Worm (Caenorhabditis elegans): ENCODE data around the gene F46G11.6.

The F46G11.6 gene

DNA sequence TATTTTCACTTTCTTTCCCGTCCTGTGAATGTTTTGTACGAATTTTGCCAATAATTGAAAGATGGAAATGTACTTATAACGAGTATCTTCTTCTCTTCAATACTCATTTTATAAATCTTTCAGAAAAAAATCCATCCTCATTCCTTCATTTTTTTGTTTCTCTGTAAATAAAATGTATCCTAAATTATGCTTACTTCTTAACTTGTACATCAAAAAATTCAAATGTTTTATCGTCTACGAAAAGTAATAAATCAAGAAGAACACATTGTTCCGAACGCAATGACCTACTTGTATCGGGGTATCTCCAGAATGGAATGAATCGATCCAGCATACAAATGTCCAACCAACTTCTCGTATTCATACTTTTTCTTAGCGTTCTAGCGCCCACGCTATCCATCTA, at the start of gene F46G11.6:
Gene F46G11.6 (plus strand): TSS at position 301 of the 400 bp plus-strand sequence.
- no peak for TF ChIP-seq dao-5 (tag; optimal IDR thresholded peaks at IDR 0.05)
- no peak for TF ChIP-seq him-1 (tag; optimal IDR thresholded peaks at IDR 0.05)
- no peak for TF ChIP-seq W03F9.2 (tag; optimal IDR thresholded peaks at IDR 0.05)

DNA sequence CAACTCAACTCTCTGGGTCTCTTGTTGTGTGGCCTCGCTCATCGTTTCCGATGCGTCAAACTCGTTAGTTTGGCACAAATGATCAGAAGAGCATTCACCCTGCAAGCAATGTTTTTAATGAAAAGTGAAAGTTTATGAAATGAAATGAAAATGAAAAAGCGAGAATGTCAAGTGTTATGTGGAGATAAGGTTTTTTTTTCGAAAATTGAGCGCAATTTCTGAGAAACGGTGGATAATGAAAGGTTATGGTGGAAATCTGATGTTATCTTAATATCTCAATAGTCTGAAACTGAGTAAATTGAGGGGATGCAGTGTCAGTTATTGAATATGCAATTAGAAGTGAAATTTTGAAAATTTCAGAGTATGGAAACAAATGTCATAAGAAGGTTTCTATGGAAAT, 43.1 kb upstream of the F46G11.6 start, which contains the start of gene gnrr-4:
Gene gnrr-4 (minus strand): TSS at position 101 of the 400 bp plus-strand sequence.
- TF ChIP-seq dao-5 (tag; optimal IDR thresholded peaks at IDR 0.05), result no peak
- TF ChIP-seq W03F9.2 (tag; optimal IDR thresholded peaks at IDR 0.05), result no peak
- TF ChIP-seq him-1 (tag; optimal IDR thresholded peaks at IDR 0.05), result no peak

DNA sequence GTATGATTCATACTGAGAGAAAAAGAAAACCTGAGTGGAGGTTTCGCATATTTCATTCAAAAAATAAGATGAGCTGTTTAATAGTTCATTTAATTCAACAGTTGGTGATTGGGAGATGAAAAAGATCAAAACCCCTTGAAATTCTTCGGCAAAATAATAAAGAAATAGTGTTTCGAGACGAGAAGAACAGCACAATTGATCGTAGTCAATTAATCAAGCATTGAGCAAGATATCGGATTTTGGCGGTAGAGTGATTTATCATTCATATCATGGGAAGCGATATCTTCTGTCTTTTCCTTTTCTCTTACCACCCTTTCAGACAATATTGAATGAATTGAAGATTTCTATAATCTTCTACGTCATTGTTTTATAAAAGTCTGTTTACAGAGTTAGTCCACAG, 39.6 kb upstream of the F46G11.6 start:
- TF ChIP-seq W03F9.2 (tag; optimal IDR thresholded peaks at IDR 0.05), result no peak
- TF ChIP-seq him-1 (tag; optimal IDR thresholded peaks at IDR 0.05), result no peak
- no peak for TF ChIP-seq dao-5 (tag; optimal IDR thresholded peaks at IDR 0.05)

DNA sequence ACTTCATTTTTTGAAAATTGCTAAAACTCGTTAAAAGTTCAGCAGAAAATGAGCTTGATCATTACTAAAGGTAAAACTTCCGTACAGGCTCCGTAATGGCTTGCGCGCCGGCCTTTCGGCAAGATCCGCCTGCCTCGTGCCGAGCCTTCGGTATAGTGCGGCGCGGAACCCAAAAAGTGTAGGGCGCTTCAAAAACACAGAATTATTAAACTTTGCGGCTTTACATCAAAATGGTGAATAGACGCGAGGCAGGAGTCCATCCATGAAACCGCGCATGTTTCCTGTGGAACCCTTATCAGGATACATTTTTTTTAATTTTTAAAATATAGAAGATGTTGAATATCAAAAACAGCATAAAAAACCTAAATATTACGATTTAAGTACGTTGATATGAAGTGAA, 33.2 kb upstream of the F46G11.6 start:
- TF ChIP-seq W03F9.2 (tag; optimal IDR thresholded peaks at IDR 0.05) (no peak), dao-5 (tag; optimal IDR thresholded peaks at IDR 0.05) (no peak), him-1 (tag; optimal IDR thresholded peaks at IDR 0.05) (no peak)

DNA sequence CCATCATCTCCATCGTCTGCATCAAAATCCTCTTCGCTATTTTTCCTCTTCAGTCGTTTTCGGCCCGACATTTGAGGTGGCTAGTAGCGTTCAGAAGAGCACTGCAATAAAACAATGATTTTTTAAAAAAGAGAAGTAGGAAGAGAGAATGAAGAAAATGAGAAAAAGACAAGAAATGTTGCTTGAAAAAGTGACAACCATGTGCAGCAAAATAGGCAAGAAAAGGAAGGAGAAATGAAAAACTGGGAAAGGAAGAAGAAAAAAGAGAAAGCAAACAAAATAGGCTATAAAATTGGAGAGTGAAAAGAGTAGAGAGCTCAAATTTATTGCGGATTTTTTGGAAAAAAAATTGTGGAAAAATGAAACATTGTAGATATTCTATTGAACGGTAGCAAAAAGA, 23.0 kb upstream of the F46G11.6 start, which contains the start of gene tag-294:
Gene tag-294 (minus strand): TSS at position 101 of the 400 bp plus-strand sequence.
- TF ChIP-seq dao-5 (tag; optimal IDR thresholded peaks at IDR 0.05) (no peak), W03F9.2 (tag; optimal IDR thresholded peaks at IDR 0.05) (no peak), him-1 (tag; optimal IDR thresholded peaks at IDR 0.05) (no peak)

DNA sequence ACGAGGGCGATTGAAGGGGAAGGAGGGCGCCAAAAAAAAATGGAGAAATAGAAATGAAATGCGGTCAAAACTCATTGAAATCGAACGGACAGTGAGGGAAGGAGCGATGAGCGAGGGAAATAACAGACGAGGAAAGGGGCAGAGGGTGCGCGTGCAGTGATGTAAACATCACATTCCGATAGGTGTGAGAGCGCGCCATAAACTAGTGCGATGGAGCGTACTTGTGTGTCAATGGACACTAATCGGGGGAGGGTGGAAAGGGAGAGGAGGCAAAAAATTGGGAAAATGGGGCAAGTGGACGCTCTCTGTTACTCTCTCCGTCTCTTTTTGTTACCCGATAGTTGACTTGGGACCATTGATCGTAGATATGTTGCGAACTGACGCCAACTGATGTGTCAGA, 22.4 kb upstream of the F46G11.6 start:
- no peak for TF ChIP-seq W03F9.2 (tag; optimal IDR thresholded peaks at IDR 0.05)
- no peak for TF ChIP-seq him-1 (tag; optimal IDR thresholded peaks at IDR 0.05)
- no peak for TF ChIP-seq dao-5 (tag; optimal IDR thresholded peaks at IDR 0.05)

DNA sequence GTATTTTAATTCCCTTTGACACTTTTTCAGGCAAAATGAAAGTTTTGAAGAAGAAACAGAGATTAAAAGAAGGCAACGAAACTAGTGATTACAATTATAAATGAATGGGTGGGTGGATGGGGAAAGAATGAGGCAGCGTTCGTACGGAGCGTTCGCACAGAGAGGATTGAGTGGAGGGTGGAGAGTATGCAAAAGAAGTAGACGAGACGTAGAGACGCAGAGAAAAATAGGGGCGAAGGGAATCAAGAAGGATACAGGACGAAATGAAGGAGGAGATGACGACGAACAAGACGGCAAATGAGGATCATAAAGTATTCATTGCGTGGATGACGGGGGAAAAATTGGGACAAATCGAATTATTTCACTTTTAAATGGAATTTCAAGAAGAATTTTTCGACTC, 21.6 kb upstream of the F46G11.6 start:
- TF ChIP-seq W03F9.2 (tag; optimal IDR thresholded peaks at IDR 0.05) (no peak), him-1 (tag; optimal IDR thresholded peaks at IDR 0.05) (no peak), dao-5 (tag; optimal IDR thresholded peaks at IDR 0.05) (no peak)

DNA sequence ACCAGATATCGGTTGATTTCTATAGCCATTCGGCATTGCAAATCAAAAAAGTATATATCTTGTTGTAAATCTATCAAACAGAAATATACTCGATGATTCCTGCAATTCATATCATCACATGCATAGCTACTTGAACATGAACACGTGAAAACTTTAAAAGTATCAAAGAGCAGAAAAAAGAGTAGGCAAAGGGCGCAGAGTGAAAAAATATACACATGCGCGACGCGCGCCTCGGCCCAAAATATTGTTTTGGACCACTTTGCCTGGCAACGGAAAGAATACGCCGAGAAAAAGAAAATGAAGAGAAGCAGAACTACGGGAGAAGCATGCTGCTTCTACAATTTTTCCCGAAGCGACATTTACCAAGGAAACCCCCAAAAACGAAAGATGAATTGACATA, 15.6 kb upstream of the F46G11.6 start, which contains the start of gene C54H2.4:
Gene C54H2.4 (minus strand): TSS at position 101 of the 400 bp plus-strand sequence.
- no peak for TF ChIP-seq him-1 (tag; optimal IDR thresholded peaks at IDR 0.05)
- TF ChIP-seq dao-5 (tag; optimal IDR thresholded peaks at IDR 0.05), result no peak
- no peak for TF ChIP-seq W03F9.2 (tag; optimal IDR thresholded peaks at IDR 0.05)

DNA sequence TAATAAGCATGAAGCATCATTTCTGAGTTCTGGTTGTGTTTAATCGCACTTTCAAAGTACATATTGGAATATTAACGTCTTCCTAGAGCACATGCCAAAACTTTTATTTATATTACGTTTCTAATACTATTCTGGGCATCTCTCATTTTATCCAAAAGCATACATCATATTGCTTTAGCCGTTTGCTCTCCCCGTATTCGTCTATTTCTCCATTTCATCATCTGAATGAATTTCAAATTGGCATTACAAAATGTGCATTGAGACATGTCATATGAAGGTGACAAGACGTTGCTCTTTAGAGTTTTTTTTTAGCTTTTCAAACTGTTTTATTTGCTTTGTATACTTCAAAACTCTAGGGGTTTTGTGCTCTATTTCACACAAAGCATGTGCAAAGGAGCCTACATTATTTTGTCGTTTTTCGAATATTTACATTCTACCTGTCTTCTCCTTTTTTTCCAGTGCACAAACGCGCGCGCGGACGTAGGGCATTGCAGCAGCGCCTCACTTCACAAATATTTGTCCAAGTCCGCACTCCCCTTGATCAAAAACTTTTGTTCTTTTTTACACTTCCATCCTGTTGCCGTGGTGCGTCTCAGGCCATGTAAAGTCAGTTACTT, 13.6 kb upstream of the F46G11.6 start:
- TF ChIP-seq dao-5 (tag; optimal IDR thresholded peaks at IDR 0.05) (no peak), W03F9.2 (tag; optimal IDR thresholded peaks at IDR 0.05) (no peak), him-1 (tag; optimal IDR thresholded peaks at IDR 0.05) (no peak)

DNA sequence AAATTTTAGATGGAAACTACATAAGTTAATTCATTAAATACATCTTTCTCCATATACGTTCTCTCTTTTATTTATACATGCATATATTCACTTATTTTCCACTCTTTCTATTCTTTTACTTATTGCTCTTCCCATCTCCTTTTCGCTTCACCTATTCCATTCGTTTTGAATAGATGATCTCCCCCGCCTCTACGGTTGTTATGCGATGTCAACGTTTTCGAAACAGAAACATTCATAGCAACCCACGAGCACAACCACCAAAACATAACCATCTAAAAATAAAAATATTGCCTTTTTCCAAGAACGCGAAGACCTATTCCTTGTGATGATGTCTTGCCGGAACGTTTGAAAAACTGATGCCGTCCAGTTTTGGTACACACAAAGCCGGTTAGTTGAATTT, 12.8 kb upstream of the F46G11.6 start, which contains the start of gene sym-3:
Gene sym-3 (plus strand): TSS at position 301 of the 400 bp plus-strand sequence.
- TF ChIP-seq W03F9.2 (tag; optimal IDR thresholded peaks at IDR 0.05), result no peak
- TF ChIP-seq dao-5 (tag; optimal IDR thresholded peaks at IDR 0.05), result no peak
- no peak for TF ChIP-seq him-1 (tag; optimal IDR thresholded peaks at IDR 0.05)

DNA sequence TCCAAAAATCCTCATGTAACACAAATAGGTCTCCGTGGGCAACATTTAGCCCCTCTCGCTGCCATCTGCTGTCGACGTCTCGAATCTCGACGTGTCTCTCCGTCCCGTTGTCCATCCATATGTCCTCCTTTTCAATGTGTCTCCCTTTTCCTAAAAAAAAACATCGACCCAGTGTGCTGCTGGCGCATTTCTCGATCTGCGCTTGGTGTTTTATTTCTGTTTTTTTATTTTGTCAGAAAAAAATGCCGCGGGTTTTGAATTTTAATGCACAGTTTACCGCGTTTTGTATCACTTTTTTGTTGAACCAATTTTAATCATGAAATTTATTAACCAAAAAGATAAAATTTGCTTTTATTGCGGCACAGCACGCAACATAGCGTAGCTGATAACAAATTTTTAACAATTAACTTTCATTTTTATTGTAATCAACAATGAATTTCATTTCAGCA, 10.5 kb upstream of the F46G11.6 start:
- peak; percentile 71 for TF ChIP-seq him-1 (tag; optimal IDR thresholded peaks at IDR 0.05)
- TF ChIP-seq dao-5 (tag; optimal IDR thresholded peaks at IDR 0.05), result no peak
- TF ChIP-seq W03F9.2 (tag; optimal IDR thresholded peaks at IDR 0.05), result peak; percentile 18

DNA sequence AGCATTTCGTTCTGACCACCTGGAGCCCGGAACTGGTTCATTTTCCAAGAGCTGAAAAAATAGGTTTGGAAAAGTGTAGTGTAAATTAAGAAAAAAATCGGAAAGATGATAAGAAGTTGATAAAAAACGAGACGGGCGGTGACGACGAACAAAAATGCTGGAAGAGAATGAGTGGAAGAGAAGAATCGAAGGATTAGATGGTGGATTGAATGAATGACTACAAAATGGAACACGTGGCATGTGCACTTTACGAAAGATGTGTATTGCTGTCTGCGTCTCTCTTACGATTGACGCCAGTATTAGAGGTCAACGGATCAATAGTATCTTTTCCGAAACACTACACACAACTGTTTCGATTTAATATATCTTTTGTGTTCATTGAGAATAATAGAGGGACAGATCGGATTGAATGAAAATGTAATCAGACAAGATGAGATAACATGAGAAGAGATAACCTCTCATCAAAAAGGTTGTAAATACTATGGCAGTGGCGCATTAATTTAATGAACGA, 5.6 kb upstream of the F46G11.6 start, which contains the start of gene sft-4:
Gene sft-4 (minus strand): TSS at position 51 of the 511 bp plus-strand sequence.
- no peak for TF ChIP-seq W03F9.2 (tag; optimal IDR thresholded peaks at IDR 0.05)
- no peak for TF ChIP-seq him-1 (tag; optimal IDR thresholded peaks at IDR 0.05)
- TF ChIP-seq dao-5 (tag; optimal IDR thresholded peaks at IDR 0.05), result no peak

DNA sequence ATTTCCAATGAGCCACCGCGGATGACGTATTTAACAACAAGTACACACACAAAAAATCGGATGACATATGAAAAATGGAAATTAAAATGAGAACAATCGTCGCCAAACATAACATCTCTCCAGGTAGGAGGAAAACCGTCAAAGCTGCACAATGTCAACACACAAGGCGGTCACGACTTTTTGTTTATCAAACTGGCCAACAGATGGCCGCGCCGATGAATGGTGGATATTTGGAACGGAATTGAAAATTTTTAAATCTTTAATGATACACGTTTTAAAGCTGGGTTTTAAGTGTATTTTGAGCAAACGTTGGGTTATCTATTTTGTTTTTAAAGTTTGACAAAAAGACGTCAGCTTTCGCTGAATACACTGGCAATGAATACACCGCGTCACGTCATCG, 5.0 kb upstream of the F46G11.6 start:
- TF ChIP-seq W03F9.2 (tag; optimal IDR thresholded peaks at IDR 0.05) (no peak), dao-5 (tag; optimal IDR thresholded peaks at IDR 0.05) (no peak), him-1 (tag; optimal IDR thresholded peaks at IDR 0.05) (no peak)

DNA sequence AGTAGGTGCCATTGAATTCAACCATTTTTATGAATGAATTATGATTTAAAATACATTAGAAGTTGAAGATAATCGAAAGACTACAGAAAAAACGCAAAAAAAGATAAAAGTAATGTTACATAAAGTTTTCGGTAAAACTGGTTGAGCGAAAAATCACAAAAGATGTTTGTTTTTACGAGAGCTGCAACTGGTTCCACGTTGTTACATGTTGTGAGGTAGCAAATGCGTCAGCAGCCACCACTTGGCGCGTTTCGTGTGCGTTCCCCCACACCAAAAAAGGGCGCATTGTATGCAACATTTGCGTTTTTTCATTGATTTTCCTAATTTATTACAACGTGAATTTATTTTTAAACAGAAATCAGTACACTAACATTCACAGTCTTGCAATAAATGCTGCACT, 4.1 kb upstream of the F46G11.6 start, which contains the start of gene gakh-1:
Gene gakh-1 (plus strand): TSS at position 347 of the 400 bp plus-strand sequence.
- TF ChIP-seq dao-5 (tag; optimal IDR thresholded peaks at IDR 0.05) (no peak), him-1 (tag; optimal IDR thresholded peaks at IDR 0.05) (peak; percentile 34), W03F9.2 (tag; optimal IDR thresholded peaks at IDR 0.05) (peak; percentile 0)

All from whole organism, L4/young adult.